Fruit fly (Drosophila melanogaster): Measurements from ENCODE around the gene CG34281.
A peak's percentile ranks its signal among the peaks of the same experiment; 100 is the strongest.

Gene CG34281

DNA sequence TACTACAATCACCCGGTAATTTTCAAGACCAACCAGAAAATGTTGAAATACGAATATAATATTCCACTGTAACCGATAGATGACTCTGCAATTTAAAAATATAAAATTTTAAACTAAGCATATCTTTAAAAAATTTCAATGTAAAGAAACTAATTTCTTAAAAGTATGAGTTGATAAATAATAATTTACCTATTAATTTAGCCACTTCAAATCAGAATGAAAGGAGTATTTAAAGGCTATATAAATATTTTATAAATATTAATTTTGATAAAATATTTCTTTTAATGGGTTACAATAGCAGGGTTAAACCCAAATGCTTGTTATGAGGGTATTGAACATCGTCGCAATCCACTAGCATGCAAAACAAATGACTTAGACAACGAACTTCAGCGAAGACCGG is 851 bp upstream of the CG34281 start:
- TF ChIP-seq CG7045 (GFP tag; optimal IDR thresholded peaks at IDR 0.05) (no peak), bab1 (GFP tag; optimal IDR thresholded peaks at IDR 0.05) (no peak), Clk (GFP tag; optimal IDR thresholded peaks at IDR 0.05) (no peak), CG33017 (tag; optimal IDR thresholded peaks at IDR 0.05) (no peak), CG12768 (GFP tag; optimal IDR thresholded peaks at IDR 0.05) (no peak), CG5204 (GFP tag; optimal IDR thresholded peaks at IDR 0.05) (no peak), ovo (GFP tag; optimal IDR thresholded peaks at IDR 0.05) (no peak), Mnt (GFP tag; optimal IDR thresholded peaks at IDR 0.05) (no peak), CG7101 (tag; optimal IDR thresholded peaks at IDR 0.05) (no peak)

DNA sequence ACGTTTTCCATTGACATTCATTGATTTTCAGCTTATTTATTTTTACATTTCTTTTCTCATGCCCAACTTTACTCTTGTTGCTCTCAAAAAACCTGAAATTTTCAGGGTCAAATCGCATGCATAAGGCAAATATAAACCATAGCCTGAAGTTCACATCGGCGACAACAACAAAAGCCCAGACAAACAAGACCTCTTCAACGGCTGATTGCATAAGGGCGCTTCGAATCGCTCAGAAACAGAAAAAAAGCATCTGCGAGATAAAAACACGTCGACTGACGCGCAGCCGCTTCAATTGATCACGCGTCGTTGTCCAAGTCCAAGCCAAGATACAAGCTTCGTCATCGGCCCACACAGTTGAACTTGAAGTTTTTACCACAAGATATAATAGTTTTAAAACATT is 862 bp downstream of the CG34281 start, which contains the start of gene CG14327:
TSS of gene CG14327 (plus strand) at position 161 of the 400 bp plus-strand sequence.
- TF ChIP-seq CG7101 (tag; optimal IDR thresholded peaks at IDR 0.05), result no peak
- TF ChIP-seq CG12768 (GFP tag; optimal IDR thresholded peaks at IDR 0.05), result no peak
- no peak for TF ChIP-seq pad (GFP tag; optimal IDR thresholded peaks at IDR 0.05)
- no peak for TF ChIP-seq tj (GFP tag; optimal IDR thresholded peaks at IDR 0.05)
- no peak for TF ChIP-seq Clk (GFP tag; optimal IDR thresholded peaks at IDR 0.05)
- TF ChIP-seq ovo (GFP tag; optimal IDR thresholded peaks at IDR 0.05), result no peak
- no peak for TF ChIP-seq toe (GFP tag; optimal IDR thresholded peaks at IDR 0.05)
- no peak for TF ChIP-seq Mnt (GFP tag; optimal IDR thresholded peaks at IDR 0.05)
- no peak for TF ChIP-seq CG1620 (GFP tag; optimal IDR thresholded peaks at IDR 0.05)
- no peak for TF ChIP-seq cic (GFP tag; optimal IDR thresholded peaks at IDR 0.05)
- no peak for TF ChIP-seq CG14711 (tag; optimal IDR thresholded peaks at IDR 0.05)

DNA sequence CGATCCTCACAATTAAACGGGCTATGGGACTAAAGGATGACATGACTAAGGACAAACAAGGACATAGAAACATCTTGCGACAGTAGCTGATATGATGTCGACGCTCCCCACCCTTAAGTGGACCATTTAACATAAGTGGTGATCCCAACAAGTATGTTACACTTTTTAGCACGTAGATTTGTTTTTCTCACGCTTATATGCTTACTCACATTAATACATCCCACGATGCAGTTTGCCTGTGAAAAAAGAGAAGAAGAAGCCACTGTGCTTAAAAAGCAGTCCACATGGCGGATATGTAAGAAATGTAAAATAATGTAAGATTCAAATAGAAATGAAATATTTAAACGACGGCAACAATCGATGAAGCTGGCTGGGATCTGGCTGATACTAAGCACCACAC is 2.4 kb downstream of the CG34281 start:
- no peak for TF ChIP-seq Clk (GFP tag; optimal IDR thresholded peaks at IDR 0.05)
- TF ChIP-seq Crg-1 (GFP tag; optimal IDR thresholded peaks at IDR 0.05), result no peak
- no peak for TF ChIP-seq cic (GFP tag; optimal IDR thresholded peaks at IDR 0.05)
- no peak for TF ChIP-seq cnc (optimal IDR thresholded peaks at IDR 0.05)
- no peak for TF ChIP-seq tj (GFP tag; optimal IDR thresholded peaks at IDR 0.05)
- no peak for TF ChIP-seq CG5204 (GFP tag; optimal IDR thresholded peaks at IDR 0.05)
- no peak for TF ChIP-seq CG14711 (tag; optimal IDR thresholded peaks at IDR 0.05)
- TF ChIP-seq Hr96 (GFP tag; optimal IDR thresholded peaks at IDR 0.05), result no peak
- TF ChIP-seq CG33017 (tag; optimal IDR thresholded peaks at IDR 0.05), result no peak
- no peak for TF ChIP-seq Mnt (GFP tag; optimal IDR thresholded peaks at IDR 0.05)

- TF ChIP-seq cnc (optimal IDR thresholded peaks at IDR 0.05), result no peak
- no peak for TF ChIP-seq ovo (GFP tag; optimal IDR thresholded peaks at IDR 0.05)
- TF ChIP-seq tj (GFP tag; optimal IDR thresholded peaks at IDR 0.05), result no peak
- TF ChIP-seq CG14711 (tag; optimal IDR thresholded peaks at IDR 0.05), result no peak
- TF ChIP-seq CG33017 (tag; optimal IDR thresholded peaks at IDR 0.05), result no peak
- TF ChIP-seq CG12768 (GFP tag; optimal IDR thresholded peaks at IDR 0.05), result peak; percentile 54
- no peak for TF ChIP-seq CG11617 (GFP tag; optimal IDR thresholded peaks at IDR 0.05)
- TF ChIP-seq kay (GFP tag; ENCODE audit: borderline replicate concordance), result peak; percentile 88
- TF ChIP-seq CG1620 (GFP tag; optimal IDR thresholded peaks at IDR 0.05), result no peak
- no peak for TF ChIP-seq Hr96 (GFP tag; optimal IDR thresholded peaks at IDR 0.05)
- TF ChIP-seq toe (GFP tag; optimal IDR thresholded peaks at IDR 0.05), result no peak
- TF ChIP-seq cic (GFP tag; optimal IDR thresholded peaks at IDR 0.05), result no peak
- no peak for TF ChIP-seq pad (GFP tag; optimal IDR thresholded peaks at IDR 0.05)
- no peak for TF ChIP-seq CG7045 (GFP tag; optimal IDR thresholded peaks at IDR 0.05)
- no peak for TF ChIP-seq CG7101 (tag; optimal IDR thresholded peaks at IDR 0.05)
- no peak for TF ChIP-seq Mnt (GFP tag; optimal IDR thresholded peaks at IDR 0.05)
Observed at dm6 chr3R:17615746-17616145, 3.1 kb downstream of the CG34281 start.

- no peak for TF ChIP-seq CG1620 (GFP tag; optimal IDR thresholded peaks at IDR 0.05)
- TF ChIP-seq toe (GFP tag; optimal IDR thresholded peaks at IDR 0.05), result no peak
- TF ChIP-seq CG7045 (GFP tag; optimal IDR thresholded peaks at IDR 0.05), result no peak
- TF ChIP-seq bab1 (GFP tag; optimal IDR thresholded peaks at IDR 0.05), result peak; percentile 38
- TF ChIP-seq Clk (GFP tag; optimal IDR thresholded peaks at IDR 0.05), result no peak
Observed at dm6 chr3R:17616541-17616940, 3.9 kb downstream of the CG34281 start.

DNA sequence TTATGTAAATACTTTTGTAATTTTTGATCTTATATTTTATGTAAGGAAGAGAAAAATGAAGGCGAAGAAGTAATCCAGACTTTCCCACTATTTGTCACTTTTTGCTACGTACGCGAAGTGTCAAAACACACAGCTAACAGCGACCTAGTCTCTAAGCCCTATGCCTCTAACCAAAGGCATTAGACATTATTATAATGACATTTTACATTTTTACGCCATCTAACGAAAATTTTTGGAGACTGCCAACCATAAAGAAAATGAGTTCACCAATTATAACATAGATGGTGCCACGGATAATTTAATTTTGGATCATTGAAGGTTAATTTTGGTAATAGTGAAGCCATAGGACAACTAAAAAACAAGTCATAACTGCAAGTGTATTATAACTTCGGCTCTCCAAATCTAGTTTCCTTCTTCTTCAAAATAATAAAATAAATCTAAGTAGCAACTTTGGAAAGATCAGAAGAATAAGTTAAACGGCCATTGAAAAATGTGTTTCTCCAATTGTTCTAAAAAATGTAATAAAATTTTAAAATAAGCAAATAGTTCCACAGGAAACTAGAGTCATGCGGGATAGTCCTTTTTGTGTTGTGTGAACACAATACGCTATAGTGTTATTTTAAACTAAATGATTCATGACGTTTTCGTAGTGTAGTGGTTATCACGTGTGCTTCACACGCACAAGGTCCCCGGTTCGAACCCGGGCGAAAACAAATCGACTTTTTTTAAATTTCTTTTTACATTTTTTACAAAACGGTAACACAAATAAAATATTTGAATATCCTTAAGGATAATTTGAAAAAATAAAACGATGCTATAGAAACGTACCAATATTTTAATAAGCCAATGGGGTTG is 4.7 kb downstream of the CG34281 start:
- TF ChIP-seq CG12768 (GFP tag; optimal IDR thresholded peaks at IDR 0.05) (peak; percentile 9), Crg-1 (GFP tag; optimal IDR thresholded peaks at IDR 0.05) (peak; percentile 1), kay (GFP tag; ENCODE audit: borderline replicate concordance) (peak; percentile 55), Clk (GFP tag; optimal IDR thresholded peaks at IDR 0.05) (no peak), CG5204 (GFP tag; optimal IDR thresholded peaks at IDR 0.05) (peak; percentile 49), CG1620 (GFP tag; optimal IDR thresholded peaks at IDR 0.05) (peak; percentile 15), toe (GFP tag; optimal IDR thresholded peaks at IDR 0.05) (peak; percentile 22), ovo (GFP tag; optimal IDR thresholded peaks at IDR 0.05) (no peak), cnc (optimal IDR thresholded peaks at IDR 0.05) (no peak), Hr96 (GFP tag; optimal IDR thresholded peaks at IDR 0.05) (peak; percentile 26)

DNA sequence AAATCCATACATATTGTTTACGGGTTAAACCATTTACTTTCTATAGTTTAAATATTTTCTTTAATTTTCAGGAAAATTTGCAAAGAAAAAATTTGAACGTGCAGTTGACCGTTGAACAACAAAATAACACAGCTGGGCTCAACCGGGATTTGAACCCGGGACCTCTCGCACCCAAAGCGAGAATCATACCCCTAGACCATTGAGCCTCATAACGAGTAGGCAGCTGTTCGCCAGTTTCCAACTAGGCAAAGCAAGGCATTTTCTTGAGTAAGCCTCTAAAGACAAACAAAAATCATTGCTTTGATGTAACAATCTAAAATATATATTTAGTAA is 5.3 kb downstream of the CG34281 start:
- TF ChIP-seq CG5204 (GFP tag; optimal IDR thresholded peaks at IDR 0.05) (no peak), Mnt (GFP tag; optimal IDR thresholded peaks at IDR 0.05) (no peak), CG1620 (GFP tag; optimal IDR thresholded peaks at IDR 0.05) (no peak), bab1 (GFP tag; optimal IDR thresholded peaks at IDR 0.05) (no peak), kay (GFP tag; ENCODE audit: borderline replicate concordance) (no peak), CG7045 (GFP tag; optimal IDR thresholded peaks at IDR 0.05) (no peak), CG33017 (tag; optimal IDR thresholded peaks at IDR 0.05) (no peak), ovo (GFP tag; optimal IDR thresholded peaks at IDR 0.05) (no peak), CG14711 (tag; optimal IDR thresholded peaks at IDR 0.05) (no peak), toe (GFP tag; optimal IDR thresholded peaks at IDR 0.05) (no peak), Hr96 (GFP tag; optimal IDR thresholded peaks at IDR 0.05) (no peak), CG7101 (tag; optimal IDR thresholded peaks at IDR 0.05) (no peak), tj (GFP tag; optimal IDR thresholded peaks at IDR 0.05) (no peak), cic (GFP tag; optimal IDR thresholded peaks at IDR 0.05) (no peak), cnc (optimal IDR thresholded peaks at IDR 0.05) (no peak), CG12768 (GFP tag; optimal IDR thresholded peaks at IDR 0.05) (no peak), CG11617 (GFP tag; optimal IDR thresholded peaks at IDR 0.05) (no peak), Crg-1 (GFP tag; optimal IDR thresholded peaks at IDR 0.05) (no peak)

Data from whole organism, adult.